Fruit fly (Drosophila melanogaster) whole organism, embryonic: ENCODE results near the gene CG3679.

Experiments used
- Adf1 ChIP-seq: fragments of 200-800 bp; sonication (Bioruptor generic); IDR thresholded peaks from 2 replicates; pipeline ENCODE4 v1.3.6; 2022; ENCODE audit warnings: missing biosample characterization, missing genetic modification characterization
- Bgb ChIP-seq: fragments of 200-800 bp; sonication (Bioruptor generic); IDR thresholded peaks from 2 replicates; pipeline ENCODE4 v1.3.6; 2022; ENCODE audit warnings: missing biosample characterization, missing genetic modification characterization; ENCODE audit not compliant: partially characterized antibody
- CG10321 ChIP-seq: fragments of 200-800 bp; sonication (Bioruptor generic); IDR thresholded peaks from 2 replicates; pipeline ENCODE4 v1.3.6; 2022; ENCODE audit warnings: missing biosample characterization, missing genetic modification characterization
- CG12071 ChIP-seq: fragments of 200-800 bp; sonication (Bioruptor generic); optimal IDR thresholded peaks from 3 replicates; lab custom pipeline; 2018; ENCODE audit warnings: missing biosample characterization, mild to moderate bottlenecking, missing genetic modification characterization
- CG1233 ChIP-seq: fragments of 200-800 bp; sonication (Bioruptor generic); optimal IDR thresholded peaks from 4 replicates; lab custom pipeline; 2018; ENCODE audit warnings: missing biosample characterization, mild to moderate bottlenecking, missing genetic modification characterization
- CG13424 ChIP-seq: fragments of 200-800 bp; sonication (Bioruptor generic); optimal IDR thresholded peaks from 2 replicates; lab custom pipeline; 2019; ENCODE audit warnings: missing biosample characterization, mild to moderate bottlenecking, missing genetic modification characterization, moderate library complexity
- CG13775 ChIP-seq: fragments of 200-800 bp; sonication (Bioruptor generic); optimal IDR thresholded peaks from 3 replicates; lab custom pipeline; 2017; ENCODE audit warnings: missing biosample characterization, mild to moderate bottlenecking, missing genetic modification characterization
- CG15514 ChIP-seq: fragments of 200-800 bp; sonication (Bioruptor generic); optimal IDR thresholded peaks from 3 replicates; lab custom pipeline; 2017; ENCODE audit warnings: missing biosample characterization, missing genetic modification characterization, mild to moderate bottlenecking, moderate library complexity, missing genetic modification reagents
- CG16813 ChIP-seq: fragments of 200-800 bp; sonication (Bioruptor generic); IDR thresholded peaks from 3 replicates; pipeline ENCODE4 v1.3.6; 2022; ENCODE audit warnings: missing biosample characterization, missing genetic modification characterization; ENCODE audit not compliant: partially characterized antibody
- CG3281 ChIP-seq: fragments of 200-800 bp; sonication (Bioruptor generic); optimal IDR thresholded peaks from 3 replicates; lab custom pipeline; 2017; ENCODE audit warnings: missing biosample characterization, mild to moderate bottlenecking, missing genetic modification characterization
- CG34224 ChIP-seq: fragments of 200-800 bp; sonication (Bioruptor generic); IDR thresholded peaks from 3 replicates; pipeline ENCODE4 v1.3.6; 2022; ENCODE audit warnings: missing biosample characterization, missing genetic modification characterization; ENCODE audit not compliant: partially characterized antibody
- CG4328 ChIP-seq: fragments of 200-800 bp; sonication (Bioruptor generic); optimal IDR thresholded peaks from 3 replicates; lab custom pipeline; 2017; ENCODE audit warnings: missing biosample characterization, missing genetic modification reagents, missing genetic modification characterization
- CG7556 ChIP-seq: fragments of 200-800 bp; sonication (Bioruptor generic); optimal IDR thresholded peaks from 2 replicates; lab custom pipeline; 2017; ENCODE audit warnings: missing biosample characterization, mild to moderate bottlenecking, missing genetic modification characterization
- CG7963 ChIP-seq: fragments of 200-800 bp; sonication (Bioruptor generic); IDR thresholded peaks from 3 replicates; pipeline ENCODE4 v1.3.6; 2022; ENCODE audit warnings: missing biosample characterization, missing genetic modification characterization; ENCODE audit not compliant: partially characterized antibody
- CG7987 ChIP-seq: fragments of 200-800 bp; sonication (Bioruptor generic); optimal IDR thresholded peaks from 2 replicates; lab custom pipeline; 2018; ENCODE audit warnings: missing biosample characterization, mild to moderate bottlenecking, missing genetic modification characterization, moderate library complexity
- CG8924 ChIP-seq: fragments of 200-800 bp; optimal IDR thresholded peaks from 3 replicates; lab custom pipeline; 2019; ENCODE audit warnings: missing biosample characterization, mild to moderate bottlenecking, missing genetic modification characterization, moderate library complexity
- CG8944 ChIP-seq: fragments of 200-800 bp; sonication (Bioruptor generic); optimal IDR thresholded peaks from 3 replicates; lab custom pipeline; 2016; ENCODE audit warnings: missing biosample characterization, missing genetic modification characterization
- CG9609 ChIP-seq: fragments of 200-800 bp; sonication (Bioruptor generic); optimal IDR thresholded peaks from 3 replicates; lab custom pipeline; 2016; ENCODE audit warnings: missing biosample characterization, missing genetic modification characterization
- H15 ChIP-seq: fragments of 200-800 bp; sonication (Bioruptor generic); IDR thresholded peaks from 3 replicates; pipeline ENCODE4 v1.3.6; 2022; ENCODE audit warnings: missing biosample characterization, missing genetic modification characterization
- HLH4C ChIP-seq: fragments of 200-800 bp; sonication (Bioruptor generic); IDR thresholded peaks from 3 replicates; pipeline ENCODE4 v1.3.6; 2022; ENCODE audit warnings: missing biosample characterization, missing genetic modification characterization; ENCODE audit not compliant: partially characterized antibody
- HmgZ ChIP-seq: fragments of 200-800 bp; sonication (Bioruptor generic); optimal IDR thresholded peaks from 2 replicates; lab custom pipeline; 2018; ENCODE audit warnings: missing biosample characterization, mild to moderate bottlenecking, missing genetic modification characterization
- Hr78 ChIP-seq, 2 experiments: fragments of 200-800 bp in 1 of 2; fragments of >200 bp in 1 of 2; sonication (Bioruptor generic) in 1 of 2; optimal IDR thresholded peaks; 2 replicates each; lab custom pipeline; 2017 to 2019; ENCODE audit warnings: missing biosample characterization in 2 of 2, missing genetic modification characterization in 2 of 2, mild to moderate bottlenecking in 1 of 2, moderate library complexity in 1 of 2
- Max ChIP-seq: fragments of 200-800 bp; sonication (Bioruptor generic); optimal IDR thresholded peaks from 2 replicates; lab custom pipeline; 2016; ENCODE audit warnings: missing biosample characterization, mild to moderate bottlenecking, missing genetic modification characterization
- Med ChIP-seq: fragments of 200-800 bp; sonication (Bioruptor generic); peaks from one replicate; lab custom pipeline; 2016; ENCODE audit warnings: missing biosample characterization, missing genetic modification characterization, mild to moderate bottlenecking, inconsistent platforms, moderate library complexity
- Meics ChIP-seq: fragments of 200-800 bp; sonication (Bioruptor generic); optimal IDR thresholded peaks from 2 replicates; lab custom pipeline; 2017; ENCODE audit warnings: missing biosample characterization, mild to moderate bottlenecking, missing genetic modification characterization
- Poxn ChIP-seq: fragments of 200-800 bp; sonication (Bioruptor generic); IDR thresholded peaks from 2 replicates; pipeline ENCODE4 v1.3.6; 2022; ENCODE audit warnings: missing biosample characterization, missing genetic modification characterization
- Spps ChIP-seq: fragments of 200-800 bp; sonication (Bioruptor generic); optimal IDR thresholded peaks from 2 replicates; lab custom pipeline; 2018; ENCODE audit warnings: missing biosample characterization, mild to moderate bottlenecking, missing genetic modification characterization
- Taf1 ChIP-seq: fragments of 200-800 bp; sonication (Bioruptor generic); IDR thresholded peaks from 2 replicates; pipeline ENCODE4 v1.3.6; 2022; ENCODE audit warnings: missing biosample characterization, missing genetic modification characterization
- Vsx1 ChIP-seq: fragments of 200-800 bp; sonication (Bioruptor generic); optimal IDR thresholded peaks from 2 replicates; lab custom pipeline; 2017; ENCODE audit warnings: missing biosample characterization, mild to moderate bottlenecking, missing genetic modification characterization, missing genetic modification reagents
- Xrp1 ChIP-seq: fragments of 200-800 bp; sonication (Bioruptor generic); IDR thresholded peaks from 2 replicates; pipeline ENCODE4 v1.3.6; 2022; ENCODE audit warnings: missing biosample characterization, missing genetic modification characterization
- YL-1 ChIP-seq: fragments of 200-800 bp; sonication (Bioruptor generic); optimal IDR thresholded peaks from 3 replicates; lab custom pipeline; 2017; ENCODE audit warnings: missing biosample characterization, mild to moderate bottlenecking, missing genetic modification characterization
- ab ChIP-seq: fragments of 200-800 bp; sonication (Bioruptor generic); optimal IDR thresholded peaks from 2 replicates; lab custom pipeline; 2016; ENCODE audit warnings: missing biosample characterization, missing genetic modification characterization
- ap ChIP-seq: fragments of 200-800 bp; sonication (Bioruptor generic); IDR thresholded peaks from 2 replicates; pipeline ENCODE4 v1.3.6; 2022; ENCODE audit warnings: missing biosample characterization, missing genetic modification characterization
- bab2 ChIP-seq: fragments of 200-800 bp; sonication (Bioruptor generic); optimal IDR thresholded peaks from 2 replicates; lab custom pipeline; 2016; ENCODE audit warnings: missing biosample characterization, missing genetic modification characterization
- cad ChIP-seq: fragments of >200 bp; optimal IDR thresholded peaks from 2 replicates; lab custom pipeline; 2017; ENCODE audit warnings: missing biosample characterization, missing genetic modification characterization
- caup ChIP-seq: fragments of 200-800 bp; sonication (Bioruptor generic); optimal IDR thresholded peaks from 3 replicates; lab custom pipeline; 2017; ENCODE audit warnings: missing biosample characterization, mild to moderate bottlenecking, missing genetic modification characterization, moderate library complexity; ENCODE audit not compliant: severe bottlenecking
- chn ChIP-seq: fragments of 200-800 bp; sonication (Bioruptor generic); optimal IDR thresholded peaks from 2 replicates; lab custom pipeline; 2016; ENCODE audit warnings: missing biosample characterization, missing genetic modification characterization
- dimm ChIP-seq: fragments of 200-800 bp; sonication (Bioruptor generic); IDR thresholded peaks from 2 replicates; pipeline ENCODE4 v1.3.6; 2022; ENCODE audit warnings: missing biosample characterization, missing genetic modification characterization
- dm ChIP-seq: fragments of 200-800 bp; sonication (Bioruptor generic); optimal IDR thresholded peaks from 3 replicates; lab custom pipeline; 2016; ENCODE audit warnings: missing biosample characterization, missing genetic modification characterization
- eve ChIP-seq, 2 experiments: fragments of >200 bp; optimal IDR thresholded peaks; 2 replicates each; lab custom pipeline; 2017; ENCODE audit warnings: missing biosample characterization in 2 of 2, missing genetic modification characterization in 2 of 2
- fu2 ChIP-seq: fragments of 200-800 bp; sonication (Bioruptor generic); optimal IDR thresholded peaks from 2 replicates; lab custom pipeline; 2016; ENCODE audit warnings: missing biosample characterization, missing genetic modification characterization
- hb ChIP-seq: fragments of 200-800 bp; sonication (Bioruptor generic); IDR thresholded peaks from 3 replicates; pipeline ENCODE4 v1.3.6; 2022; ENCODE audit warnings: missing biosample characterization, missing genetic modification characterization; ENCODE audit not compliant: partially characterized antibody
- lmd ChIP-seq: fragments of 200-800 bp; sonication (Bioruptor generic); IDR thresholded peaks from 2 replicates; pipeline ENCODE4 v1.3.6; 2022; ENCODE audit warnings: missing biosample characterization, missing genetic modification characterization
- nmo ChIP-seq: fragments of 200-800 bp; sonication (Bioruptor generic); optimal IDR thresholded peaks from 2 replicates; lab custom pipeline; 2018; ENCODE audit warnings: missing biosample characterization, mild to moderate bottlenecking, missing genetic modification characterization, moderate library complexity
- row ChIP-seq: fragments of 200-800 bp; sonication (Bioruptor generic); IDR thresholded peaks from 3 replicates; pipeline ENCODE4 v1.3.6; 2022; ENCODE audit warnings: missing biosample characterization, missing genetic modification characterization
- slou ChIP-seq: fragments of 200-800 bp; sonication (Bioruptor generic); optimal IDR thresholded peaks from 3 replicates; lab custom pipeline; 2016; ENCODE audit warnings: missing biosample characterization, missing genetic modification characterization
- sqz ChIP-seq: fragments of 200-800 bp; sonication (Bioruptor generic); optimal IDR thresholded peaks from 3 replicates; lab custom pipeline; 2018; ENCODE audit warnings: missing biosample characterization, mild to moderate bottlenecking, missing genetic modification characterization
- wek ChIP-seq: fragments of 200-800 bp; sonication (Bioruptor generic); optimal IDR thresholded peaks from 3 replicates; lab custom pipeline; 2018; ENCODE audit warnings: missing biosample characterization, mild to moderate bottlenecking, missing genetic modification characterization, moderate library complexity
- z ChIP-seq: fragments of 200-800 bp; sonication (Bioruptor generic); IDR thresholded peaks from 3 replicates; pipeline ENCODE4 v1.3.6; 2022; ENCODE audit warnings: missing biosample characterization, missing genetic modification characterization

The CG3679 gene

dm6 chrX:16318858-16319557 is 15.3 kb downstream of the CG3679 start (continued):
- TF ChIP-seq Spps = no peak
- no peak for TF ChIP-seq caup (GFP tag; lab: Kevin White, UChicago)
- TF ChIP-seq CG9609 (GFP tag; lab: Kevin White, UChicago) = no peak
- peak; percentile 35 for TF ChIP-seq CG7987 (GFP tag; lab: Kevin White, UChicago)
- peak; percentile 34 for TF ChIP-seq HmgZ (tag; lab: Kevin White, UChicago)
- peak; percentile 17 for TF ChIP-seq CG4328 (GFP tag; lab: Kevin White, UChicago)
- no peak for TF ChIP-seq Taf1 (GFP tag; lab: Robert Waterston, UW)
- TF ChIP-seq fu2 (GFP tag; lab: Kevin White, UChicago) = no peak
- TF ChIP-seq Hr78 (GFP tag; optimal IDR thresholded peaks at IDR 0.05; lab: Kevin White, UChicago) = peak in 1 of 2 experiments; percentile 25
- peak; percentile 22 for TF ChIP-seq YL-1
- no peak for TF ChIP-seq hb (GFP tag; lab: Robert Waterston, UW)
- TF ChIP-seq CG12071 (GFP tag; lab: Kevin White, UChicago) = no peak
- no peak for TF ChIP-seq H15
- peak; percentile 49; the same call in 1 of the 2 replicates for TF ChIP-seq Bgb (GFP tag; lab: Robert Waterston, UW)
- no peak for TF ChIP-seq dimm (GFP tag; lab: Robert Waterston, UW)
- peak; percentile 7 for TF ChIP-seq CG1233 (GFP tag; lab: Kevin White, UChicago)
- no peak for TF ChIP-seq CG16813 (GFP tag; lab: Robert Waterston, UW)
- no peak for TF ChIP-seq chn
- no peak for TF ChIP-seq ap
- no peak for TF ChIP-seq Meics (GFP tag; lab: Kevin White, UChicago)
- TF ChIP-seq eve (GFP tag; optimal IDR thresholded peaks at IDR 0.05; lab: Kevin White, UChicago) = no peak
- no peak for TF ChIP-seq Poxn (GFP tag; lab: Robert Waterston, UW)
- no peak for TF ChIP-seq CG10321
- TF ChIP-seq CG8924 (tag; lab: Kevin White, UChicago) = peak; percentile 9
- peak; percentile 28; the same call in 1 of the 2 replicates for TF ChIP-seq lmd (GFP tag; lab: Robert Waterston, UW)
- no peak for TF ChIP-seq Vsx1 (GFP tag; lab: Kevin White, UChicago)
- peak; percentile 23; the same call in 1 of the 3 replicates for TF ChIP-seq z
- no peak for TF ChIP-seq CG7556
- no peak for TF ChIP-seq sqz
- peak; percentile 44 for TF ChIP-seq wek (GFP tag; lab: Kevin White, UChicago)
- TF ChIP-seq CG34224 = no peak
- TF ChIP-seq Xrp1 (GFP tag; lab: Robert Waterston, UW) = no peak
- peak; percentile 11; the same call in 2 of the 3 replicates for TF ChIP-seq row (GFP tag; lab: Robert Waterston, UW)
- no peak for TF ChIP-seq CG3281
- TF ChIP-seq CG15514 (GFP tag; lab: Kevin White, UChicago) = peak; percentile 47
- TF ChIP-seq CG13775 (GFP tag; lab: Kevin White, UChicago) = no peak
- peak; percentile 34 for TF ChIP-seq nmo (GFP tag; lab: Kevin White, UChicago)
- TF ChIP-seq Med (GFP tag; lab: Kevin White, UChicago) = peak; percentile 51
- no peak for TF ChIP-seq Adf1 (GFP tag; lab: Robert Waterston, UW)
- no peak for TF ChIP-seq HLH4C (GFP tag; lab: Robert Waterston, UW)
- TF ChIP-seq dm = peak; percentile 71
- no peak for TF ChIP-seq CG7963 (GFP tag; lab: Robert Waterston, UW)
- no peak for TF ChIP-seq ab
- TF ChIP-seq slou = no peak
- TF ChIP-seq CG8944 (GFP tag; lab: Kevin White, UChicago) = no peak
- no peak for TF ChIP-seq Max (GFP tag; lab: Kevin White, UChicago)
- TF ChIP-seq CG13424 (tag; lab: Kevin White, UChicago) = no peak
- TF ChIP-seq cad (GFP tag; lab: Kevin White, UChicago) = no peak
- TF ChIP-seq bab2 (GFP tag; lab: Kevin White, UChicago) = no peak
